Worm (Caenorhabditis elegans) whole organism, young adult: ENCODE measurements around the gene trmt-10C.2.

Experiments used
- B0019.2 ChIP-seq: fragments of 200-800 bp; sonication (Bioruptor generic); conservative IDR thresholded peaks from 2 replicates; pipeline ENCODE4 v1.3.6; 2022; ENCODE audit warnings: missing genetic modification reagents, missing genetic modification characterization, missing compliant biosample characterization
- B0336.3 ChIP-seq: fragments of 200-800 bp; sonication (Bioruptor generic); IDR thresholded peaks from 2 replicates; pipeline ENCODE4 v1.3.6; 2022; ENCODE audit warnings: missing genetic modification characterization, missing compliant biosample characterization
- C06A6.2 ChIP-seq: fragments of 200-800 bp; sonication (Bioruptor generic); conservative IDR thresholded peaks from 2 replicates; pipeline ENCODE4 v1.3.6; 2022; ENCODE audit warnings: missing genetic modification characterization, missing compliant biosample characterization
- D2030.7 ChIP-seq: fragments of 200-800 bp; sonication (Bioruptor generic); IDR thresholded peaks from 2 replicates; pipeline ENCODE4 v1.3.6; 2022; ENCODE audit warnings: missing genetic modification reagents, missing genetic modification characterization, missing compliant biosample characterization
- F10E7.11 ChIP-seq: sonication (generic microtip); optimal IDR thresholded peaks from 2 replicates; lab custom pipeline; 2017; ENCODE audit warnings: mild to moderate bottlenecking, missing genetic modification characterization, moderate library complexity, missing compliant biosample characterization
- F33H1.4 ChIP-seq: fragments of 200-800 bp; sonication (Bioruptor generic); IDR thresholded peaks from 2 replicates; pipeline ENCODE4 v1.3.6; 2022; ENCODE audit warnings: missing genetic modification reagents, missing genetic modification characterization, missing compliant biosample characterization
- F52B5.7 ChIP-seq: sonication (generic microtip); optimal IDR thresholded peaks from 2 replicates; lab custom pipeline; 2016; ENCODE audit warnings: mild to moderate bottlenecking, missing genetic modification characterization, missing compliant biosample characterization
- F57C9.4 ChIP-seq: sonication (generic microtip); optimal IDR thresholded peaks from 2 replicates; lab custom pipeline; 2017; ENCODE audit warnings: mild to moderate bottlenecking, missing genetic modification characterization, missing compliant biosample characterization
- T26A5.8 ChIP-seq: sonication (generic microtip); optimal IDR thresholded peaks from 2 replicates; lab custom pipeline; 2016; ENCODE audit warnings: missing genetic modification characterization, missing compliant biosample characterization
- attf-3 ChIP-seq: fragments of 200-800 bp; sonication (Bioruptor generic); conservative IDR thresholded peaks from 2 replicates; pipeline ENCODE4 v1.3.6; 2022; ENCODE audit warnings: missing genetic modification reagents, missing genetic modification characterization, missing compliant biosample characterization
- bed-2 ChIP-seq: fragments of 200-800 bp; sonication (Bioruptor generic); IDR thresholded peaks from 2 replicates; pipeline ENCODE4 v1.3.6; 2022; ENCODE audit warnings: missing genetic modification reagents, missing genetic modification characterization, missing compliant biosample characterization
- ccch-3 ChIP-seq: fragments of 200-800 bp; sonication (Bioruptor generic); optimal IDR thresholded peaks from 2 replicates; lab custom pipeline; 2018; ENCODE audit warnings: mild to moderate bottlenecking, missing genetic modification characterization, missing compliant biosample characterization
- cebp-1 ChIP-seq, 2 experiments: fragments of 200-800 bp in 1 of 2; sonication (Bioruptor generic) in 1 of 2; sonication (generic microtip) in 1 of 2; IDR thresholded peaks in 1 of 2; optimal IDR thresholded peaks in 1 of 2; 2 replicates each; pipeline versions ENCODE4 v1.3.6 to Lab custom; 2017 to 2022; ENCODE audit warnings: missing compliant biosample characterization in 2 of 2, missing genetic modification characterization in 2 of 2, mild to moderate bottlenecking in 1 of 2, missing genetic modification reagents in 1 of 2, moderate library complexity in 1 of 2
- ceh-27 ChIP-seq: fragments of 200-800 bp; sonication (Bioruptor generic); optimal IDR thresholded peaks from 2 replicates; lab custom pipeline; 2018; ENCODE audit warnings: mild to moderate bottlenecking, missing genetic modification characterization, moderate library complexity, missing compliant biosample characterization
- ceh-58 ChIP-seq: fragments of 200-800 bp; sonication (Bioruptor generic); IDR thresholded peaks from 2 replicates; pipeline ENCODE4 v1.3.6; 2022; ENCODE audit warnings: missing genetic modification characterization, missing compliant biosample characterization
- die-1 ChIP-seq: sonication (generic microtip); optimal IDR thresholded peaks from 2 replicates; lab custom pipeline; 2016; ENCODE audit warnings: missing genotype, mild to moderate bottlenecking, missing genetic modification characterization, missing compliant biosample characterization
- efl-1 ChIP-seq: fragments of 150-350 bp; optimal IDR thresholded peaks from 2 replicates; lab custom pipeline; 2014; ENCODE audit warnings: missing biosample characterization, missing genetic modification reagents, missing genetic modification characterization
- egl-44 ChIP-seq: fragments of 200-800 bp; sonication (Bioruptor generic); IDR thresholded peaks from 2 replicates; pipeline ENCODE4 v1.3.6; 2022; ENCODE audit warnings: missing genetic modification reagents, missing genetic modification characterization, missing compliant biosample characterization
- egrh-3 ChIP-seq: fragments of 200-800 bp; sonication (Bioruptor generic); IDR thresholded peaks from 2 replicates; pipeline ENCODE4 v1.3.6; 2022; ENCODE audit warnings: missing genetic modification reagents, missing genetic modification characterization, missing compliant biosample characterization
- fkh-3 ChIP-seq: sonication (generic microtip); optimal IDR thresholded peaks from 2 replicates; lab custom pipeline; 2016; ENCODE audit warnings: mild to moderate bottlenecking, missing genetic modification characterization, missing compliant biosample characterization
- gei-17 ChIP-seq: fragments of 200-800 bp; sonication (Bioruptor generic); optimal IDR thresholded peaks from 2 replicates; lab custom pipeline; 2018; ENCODE audit warnings: mild to moderate bottlenecking, missing genetic modification characterization, missing compliant biosample characterization
- hlh-12 ChIP-seq: sonication (generic microtip); optimal IDR thresholded peaks from 2 replicates; lab custom pipeline; 2016; ENCODE audit warnings: missing genetic modification characterization, missing compliant biosample characterization
- hlh-26 ChIP-seq: fragments of 200-800 bp; sonication (Bioruptor generic); conservative IDR thresholded peaks from 2 replicates; pipeline ENCODE4 v1.3.6; 2022; ENCODE audit warnings: missing genetic modification reagents, missing genetic modification characterization, missing compliant biosample characterization
- hmg-20 ChIP-seq: fragments of 200-800 bp; sonication (Bioruptor generic); IDR thresholded peaks from 2 replicates; pipeline ENCODE4 v1.3.6; 2022; ENCODE audit warnings: missing genetic modification reagents, missing genetic modification characterization, missing compliant biosample characterization
- hsf-1 ChIP-seq: fragments of 200-800 bp; sonication (Bioruptor generic); IDR thresholded peaks from 2 replicates; pipeline ENCODE4 v1.3.6; 2022; ENCODE audit warnings: missing genetic modification reagents, missing genetic modification characterization, missing compliant biosample characterization
- lag-1 ChIP-seq: fragments of 200-800 bp; sonication (Bioruptor generic); IDR thresholded peaks from 2 replicates; pipeline ENCODE4 v1.3.6; 2022; ENCODE audit warnings: missing genetic modification reagents, missing genetic modification characterization, missing compliant biosample characterization
- let-526 ChIP-seq: fragments of 200-800 bp; sonication (Bioruptor generic); IDR thresholded peaks from 2 replicates; pipeline ENCODE4 v1.3.6; 2022; ENCODE audit warnings: missing genetic modification reagents, missing genetic modification characterization, missing compliant biosample characterization
- lsy-27 ChIP-seq: sonication (generic microtip); optimal IDR thresholded peaks from 2 replicates; lab custom pipeline; 2017; ENCODE audit warnings: missing genetic modification characterization, mild to moderate bottlenecking, missing compliant biosample characterization, antibody characterized with exemption, missing genotype, borderline replicate concordance; ENCODE audit not compliant: insufficient read depth
- mel-28 ChIP-seq: sonication (generic microtip); optimal IDR thresholded peaks from 2 replicates; lab custom pipeline; 2016; ENCODE audit warnings: borderline replicate concordance, mild to moderate bottlenecking, missing genetic modification characterization, missing compliant biosample characterization
- mes-4 ChIP-seq: sonication (generic microtip); optimal IDR thresholded peaks from 2 replicates; lab custom pipeline; 2016; ENCODE audit warnings: missing genotype, missing genetic modification characterization, missing compliant biosample characterization
- nfya-1 ChIP-seq: sonication (generic microtip); optimal IDR thresholded peaks from 2 replicates; lab custom pipeline; 2017; ENCODE audit warnings: antibody characterized with exemption, missing compliant biosample characterization, missing genetic modification characterization, borderline replicate concordance; ENCODE audit not compliant: insufficient read depth
- nhr-179 ChIP-seq: sonication (generic microtip); optimal IDR thresholded peaks from 2 replicates; lab custom pipeline; 2016; ENCODE audit warnings: mild to moderate bottlenecking, missing genetic modification characterization, missing compliant biosample characterization
- nhr-27 ChIP-seq: fragments of 200-800 bp; sonication (Bioruptor generic); optimal IDR thresholded peaks from 2 replicates; lab custom pipeline; 2018; ENCODE audit warnings: mild to moderate bottlenecking, missing genetic modification characterization, moderate library complexity, missing compliant biosample characterization
- nhr-80 ChIP-seq: sonication (generic microtip); optimal IDR thresholded peaks from 2 replicates; lab custom pipeline; 2016; ENCODE audit warnings: missing genetic modification characterization, missing compliant biosample characterization
- rec-8 ChIP-seq, 2 experiments: sonication (generic microtip); optimal IDR thresholded peaks; 2 replicates each; lab custom pipeline; 2016; ENCODE audit warnings: mild to moderate bottlenecking in 2 of 2, missing genetic modification characterization in 2 of 2, missing genetic modification reagents in 2 of 2, missing genotype in 2 of 2, missing biosample characterization in 1 of 2, missing compliant biosample characterization in 1 of 2, moderate library complexity in 1 of 2
- repo-1 ChIP-seq: sonication (generic microtip); optimal IDR thresholded peaks from 2 replicates; lab custom pipeline; 2017; ENCODE audit warnings: mild to moderate bottlenecking, missing genetic modification characterization, missing compliant biosample characterization
- snpc-4 ChIP-seq, 5 experiments: fragments of 150-350 bp in 1 of 5; sonication (generic microtip) in 4 of 5; optimal IDR thresholded peaks; 2 replicates each; lab custom pipeline; 2014 to 2018; ENCODE audit warnings: missing genetic modification characterization in 5 of 5, missing biosample characterization in 3 of 5, antibody characterized with exemption in 2 of 5, mild to moderate bottlenecking in 2 of 5, missing compliant biosample characterization in 2 of 5, missing genotype in 2 of 5, moderate library complexity in 2 of 5, missing genetic modification reagents in 1 of 5
- somi-1 ChIP-seq: fragments of 200-800 bp; sonication (Bioruptor generic); optimal IDR thresholded peaks from 2 replicates; lab custom pipeline; 2018; ENCODE audit warnings: mild to moderate bottlenecking, missing genetic modification characterization, missing compliant biosample characterization
- xnd-1 ChIP-seq: sonication (generic microtip); optimal IDR thresholded peaks from 2 replicates; lab custom pipeline; 2016; ENCODE audit warnings: missing genotype, missing genetic modification reagents, missing genetic modification characterization, missing compliant biosample characterization
- zfh-2 ChIP-seq: fragments of 200-800 bp; sonication (Bioruptor generic); conservative IDR thresholded peaks from 2 replicates; pipeline ENCODE4 v1.3.6; 2022; ENCODE audit warnings: missing genetic modification reagents, missing genetic modification characterization, missing compliant biosample characterization

Gene trmt-10C.2

ce11 chrIII:6312244-6312643 is 33.8 kb upstream of the trmt-10C.2 start:
- TF ChIP-seq gei-17 (GFP tag; lab: Kevin White, UChicago), result no peak
- no peak for TF ChIP-seq efl-1
- no peak for TF ChIP-seq cebp-1 (GFP tag; IDR thresholded peaks at IDR 0.05; lab: Robert Waterston, UW)
- no peak for TF ChIP-seq cebp-1 (tag; optimal IDR thresholded peaks at IDR 0.05; lab: Kevin White, UChicago)
- no peak for TF ChIP-seq B0019.2
- TF ChIP-seq xnd-1 (tag; lab: Kevin White, UChicago), result no peak
- TF ChIP-seq F33H1.4 (GFP tag; lab: Robert Waterston, UW), result no peak
- TF ChIP-seq hmg-20, result no peak
- no peak for TF ChIP-seq F10E7.11 (tag; lab: Kevin White, UChicago)
- TF ChIP-seq mel-28 (tag; lab: Kevin White, UChicago), result no peak
- TF ChIP-seq nfya-1 (tag; lab: Kevin White, UChicago), result no peak
- TF ChIP-seq nhr-27, result no peak
- TF ChIP-seq F57C9.4 (tag; lab: Kevin White, UChicago), result no peak
- TF ChIP-seq ceh-58 (GFP tag; lab: Robert Waterston, UW), result no peak
- no peak for TF ChIP-seq ccch-3
- no peak for TF ChIP-seq T26A5.8
- no peak for TF ChIP-seq somi-1 (GFP tag; lab: Kevin White, UChicago)

ce11 chrIII:6315515-6315914 is 30.6 kb upstream of the trmt-10C.2 start:
- TF ChIP-seq bed-2 (GFP tag; lab: Robert Waterston, UW), result no peak

- TF ChIP-seq repo-1 (tag; lab: Kevin White, UChicago), result no peak
- TF ChIP-seq ceh-27, result peak; percentile 25
- TF ChIP-seq lag-1, result no peak
These were observed 29.3 kb upstream of the trmt-10C.2 start for ce11 chrIII:6316795-6317194.

DNA sequence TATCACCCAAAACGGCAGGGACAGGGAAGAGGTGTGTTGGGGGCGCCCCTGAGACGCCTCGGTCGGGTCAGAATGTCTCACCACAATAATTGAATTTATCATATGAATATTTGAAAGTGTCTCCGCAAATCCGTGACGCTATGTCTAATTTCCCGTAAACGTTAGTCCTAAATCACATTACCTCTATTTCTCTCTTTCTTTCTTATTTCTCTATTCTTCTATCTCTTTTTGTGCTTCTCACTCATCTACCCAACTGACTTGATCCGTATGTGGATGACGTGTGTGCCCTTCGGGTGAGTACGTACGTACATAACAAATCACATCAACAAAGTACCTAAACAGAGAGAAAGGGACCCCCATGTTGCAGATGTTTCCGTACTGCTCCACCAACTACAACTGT is 28.7 kb upstream of the trmt-10C.2 start:
- no peak for TF ChIP-seq nhr-80
- TF ChIP-seq zfh-2 (GFP tag; lab: Robert Waterston, UW), result no peak
- no peak for TF ChIP-seq nhr-27
- no peak for TF ChIP-seq egl-44 (GFP tag; lab: Robert Waterston, UW)

ce11 chrIII:6324139-6324538 is 21.9 kb upstream of the trmt-10C.2 start, which contains the start of gene C56G2.5:
C56G2.5 (minus strand) TSS chrIII:6324239.
- TF ChIP-seq F10E7.11 (tag; lab: Kevin White, UChicago) (no peak), efl-1 (no peak), mes-4 (tag; lab: Kevin White, UChicago) (no peak), snpc-4 (GFP tag; optimal IDR thresholded peaks at IDR 0.05; lab: Kevin White, UChicago) (no peak), snpc-4 (tag; optimal IDR thresholded peaks at IDR 0.05; lab: Kevin White, UChicago) (no peak), lag-1 (no peak), die-1 (tag; lab: Kevin White, UChicago) (no peak), nhr-179 (no peak), D2030.7 (GFP tag; lab: Robert Waterston, UW) (no peak)

DNA sequence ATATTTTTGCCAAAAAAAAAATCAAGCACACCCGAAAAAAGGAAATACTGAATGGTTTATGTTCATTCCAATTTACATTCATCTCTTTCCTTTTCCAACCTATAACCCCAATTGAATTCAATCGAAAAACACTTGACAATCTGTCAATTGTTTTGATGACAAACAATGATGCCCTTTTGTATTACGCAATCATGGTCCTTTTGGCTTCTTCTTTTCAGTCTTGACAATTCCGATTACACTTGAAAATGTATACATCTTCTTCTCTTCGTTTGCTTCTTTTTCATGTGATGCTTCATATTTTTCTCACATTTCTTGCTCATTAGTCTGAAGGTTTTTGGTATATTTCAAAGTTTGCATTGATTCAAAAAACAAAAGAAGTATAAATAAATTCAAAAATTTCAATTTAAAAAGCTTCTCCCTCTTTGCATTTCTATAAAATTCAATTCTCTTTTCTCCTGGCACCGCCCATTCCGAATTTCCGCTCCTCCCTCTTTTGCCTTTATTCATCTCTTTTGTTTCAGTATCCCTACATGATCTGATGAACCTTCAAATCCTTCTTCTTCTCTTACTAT is 14.8 kb upstream of the trmt-10C.2 start, which contains the start of gene C56G2.4:
Gene C56G2.4 (plus strand): TSS at position 522 of the 572 bp plus-strand sequence.
- no peak for TF ChIP-seq hsf-1 (GFP tag; lab: Robert Waterston, UW)
- TF ChIP-seq cebp-1 (GFP tag; IDR thresholded peaks at IDR 0.05; lab: Robert Waterston, UW), result no peak
- TF ChIP-seq cebp-1 (tag; optimal IDR thresholded peaks at IDR 0.05; lab: Kevin White, UChicago), result no peak
- TF ChIP-seq B0336.3, result no peak
- no peak for TF ChIP-seq lsy-27 (tag; lab: Kevin White, UChicago)
- no peak for TF ChIP-seq attf-3
- TF ChIP-seq fkh-3 (tag; lab: Kevin White, UChicago), result no peak
- TF ChIP-seq egrh-3 (GFP tag; lab: Robert Waterston, UW), result no peak
- TF ChIP-seq rec-8 (tag; optimal IDR thresholded peaks at IDR 0.05; lab: Kevin White, UChicago), result no peak
- no peak for TF ChIP-seq hlh-26 (GFP tag; lab: Robert Waterston, UW)
- TF ChIP-seq F52B5.7 (tag; lab: Kevin White, UChicago), result no peak
- TF ChIP-seq hlh-12 (tag; lab: Kevin White, UChicago), result no peak
- no peak for TF ChIP-seq C06A6.2
- no peak for TF ChIP-seq let-526 (GFP tag; lab: Robert Waterston, UW)
